Worm (Caenorhabditis elegans) whole organism, midembryonic: ENCODE measurements around the gene K08H2.7.

Source experiments
- T22C8.4 ChIP-seq: fragments of 200-800 bp; sonication (Bioruptor generic); IDR thresholded peaks from 2 replicates; pipeline ENCODE4 v1.3.6; 2022; ENCODE audit warnings: missing genetic modification characterization, missing compliant biosample characterization
- cog-1 ChIP-seq: sonication (generic microtip); optimal IDR thresholded peaks from 2 replicates; lab custom pipeline; 2016; ENCODE audit warnings: missing genetic modification characterization, missing compliant biosample characterization
- flt-1 ChIP-seq: fragments of 200-800 bp; sonication (Bioruptor generic); IDR thresholded peaks from 2 replicates; pipeline ENCODE4 v1.3.6; 2022; ENCODE audit warnings: missing genetic modification characterization, missing compliant biosample characterization
- klf-2 ChIP-seq: fragments of 200-800 bp; sonication (Bioruptor generic); conservative IDR thresholded peaks from 2 replicates; pipeline ENCODE4 v1.3.6; 2022; ENCODE audit warnings: missing genetic modification reagents, missing genetic modification characterization, missing compliant biosample characterization
- med-1 ChIP-seq: sonication (generic microtip); optimal IDR thresholded peaks from 2 replicates; lab custom pipeline; 2017; ENCODE audit warnings: missing genetic modification characterization, mild to moderate bottlenecking, missing compliant biosample characterization, antibody characterized with exemption, missing genetic modification reagents; ENCODE audit not compliant: insufficient read depth
- ref-1 ChIP-seq: fragments of 200-800 bp; sonication (Bioruptor generic); conservative IDR thresholded peaks from 2 replicates; pipeline ENCODE4 v1.3.6; 2022; ENCODE audit warnings: missing genetic modification reagents, missing genetic modification characterization, missing compliant biosample characterization
- tab-1 ChIP-seq: fragments of 200-800 bp; sonication (Bioruptor generic); IDR thresholded peaks from 2 replicates; pipeline ENCODE4 v1.3.6; 2022; ENCODE audit warnings: missing genetic modification characterization, missing compliant biosample characterization
- ztf-23 ChIP-seq: fragments of 200-800 bp; sonication (Bioruptor generic); IDR thresholded peaks from 2 replicates; pipeline ENCODE4 v1.3.6; 2022; ENCODE audit warnings: missing genetic modification reagents, missing genetic modification characterization, missing compliant biosample characterization
- ztf-29 ChIP-seq: fragments of 200-800 bp; sonication (Bioruptor generic); IDR thresholded peaks from 2 replicates; pipeline ENCODE4 v1.3.6; 2022; ENCODE audit warnings: missing genetic modification reagents, missing genetic modification characterization, missing compliant biosample characterization

ce11 chrX:13274102-13274501 is 25.9 kb upstream of the K08H2.7 start, which contains the start of gene cyp-14A3:
- TF ChIP-seq ref-1 (GFP tag; lab: Robert Waterston, UW) (no peak), T22C8.4 (GFP tag; lab: Robert Waterston, UW) (no peak), cog-1 (tag; lab: Kevin White, UChicago) (no peak), flt-1 (GFP tag; lab: Robert Waterston, UW) (no peak), ztf-29 (GFP tag; lab: Robert Waterston, UW) (no peak), klf-2 (GFP tag; lab: Robert Waterston, UW) (no peak), med-1 (GFP tag; lab: Kevin White, UChicago) (no peak), ztf-23 (GFP tag; lab: Robert Waterston, UW) (no peak), tab-1 (GFP tag; lab: Robert Waterston, UW) (no peak)
